Worm (Caenorhabditis elegans): ENCODE data around the gene let-99.

- TF ChIP-seq tab-1 (GFP tag; IDR thresholded peaks at IDR 0.05) (no peak), flt-1 (GFP tag; IDR thresholded peaks at IDR 0.05) (no peak)
Measured at ce11 chrIV:12531464-12531863, 36.2 kb upstream of the let-99 start.

Measured in whole organism, midembryonic.